Worm (Caenorhabditis elegans) whole organism, L4 larva: Measurements from ENCODE around the gene ubq-2.

Experiments used
- ceh-28 ChIP-seq: fragments of 150-350 bp; optimal IDR thresholded peaks from 2 replicates; lab custom pipeline; 2014; ENCODE audit warnings: missing biosample characterization, missing genetic modification reagents, missing genetic modification characterization
- dve-1 ChIP-seq: sonication (generic microtip); optimal IDR thresholded peaks from 2 replicates; lab custom pipeline; 2017; ENCODE audit warnings: antibody characterized with exemption, mild to moderate bottlenecking, missing genetic modification characterization, missing compliant biosample characterization; ENCODE audit not compliant: insufficient read depth
- gei-8 ChIP-seq: fragments of 200-800 bp; sonication (Bioruptor generic); optimal IDR thresholded peaks from 2 replicates; lab custom pipeline; 2018; ENCODE audit warnings: mild to moderate bottlenecking, missing genetic modification characterization, missing compliant biosample characterization
- hlh-11 ChIP-seq: fragments of 200-800 bp; sonication (Bioruptor generic); optimal IDR thresholded peaks from 2 replicates; lab custom pipeline; 2018; ENCODE audit warnings: mild to moderate bottlenecking, missing genetic modification characterization, missing compliant biosample characterization
- jun-1 ChIP-seq: fragments of 150-350 bp; optimal IDR thresholded peaks from 2 replicates; lab custom pipeline; 2014; ENCODE audit warnings: missing biosample characterization, missing genetic modification reagents, missing genetic modification characterization
- lin-15B ChIP-seq: fragments of 150-350 bp; sonication (generic microtip); optimal IDR thresholded peaks from 3 replicates; lab custom pipeline; 2014; ENCODE audit warnings: missing biosample characterization, missing genetic modification characterization
- lin-39 ChIP-seq: fragments of 150-350 bp; optimal IDR thresholded peaks from 2 replicates; lab custom pipeline; 2014; ENCODE audit warnings: missing biosample characterization, missing genetic modification reagents, missing genetic modification characterization
- mxl-2 ChIP-seq: fragments of 200-800 bp; sonication (Bioruptor generic); conservative IDR thresholded peaks from 2 replicates; pipeline ENCODE4 v1.3.6; 2022; ENCODE audit warnings: missing genetic modification reagents, missing genetic modification characterization, missing compliant biosample characterization
- nhr-10 ChIP-seq: fragments of 150-350 bp; optimal IDR thresholded peaks from 2 replicates; lab custom pipeline; 2014; ENCODE audit warnings: missing biosample characterization, missing genetic modification characterization
- nhr-237 ChIP-seq: sonication (generic microtip); optimal IDR thresholded peaks from 2 replicates; lab custom pipeline; 2017; ENCODE audit warnings: missing biosample characterization, missing genetic modification characterization
- unc-62 ChIP-seq, 3 experiments: fragments of 150-350 bp in 1 of 3; sonication (generic microtip); optimal IDR thresholded peaks in 2 of 3; peaks in 1 of 3; 1 replicate in 1 of 3; 2 replicates in 2 of 3; lab custom pipeline; 2014 to 2017; ENCODE audit warnings: missing biosample characterization in 3 of 3, missing genetic modification characterization in 3 of 3, missing genetic modification reagents in 3 of 3, missing genotype in 1 of 3
- zip-11 ChIP-seq: fragments of 200-800 bp; sonication (Bioruptor generic); IDR thresholded peaks from 2 replicates; pipeline ENCODE4 v1.3.6; 2022; ENCODE audit warnings: missing genetic modification characterization, missing compliant biosample characterization

DNA sequence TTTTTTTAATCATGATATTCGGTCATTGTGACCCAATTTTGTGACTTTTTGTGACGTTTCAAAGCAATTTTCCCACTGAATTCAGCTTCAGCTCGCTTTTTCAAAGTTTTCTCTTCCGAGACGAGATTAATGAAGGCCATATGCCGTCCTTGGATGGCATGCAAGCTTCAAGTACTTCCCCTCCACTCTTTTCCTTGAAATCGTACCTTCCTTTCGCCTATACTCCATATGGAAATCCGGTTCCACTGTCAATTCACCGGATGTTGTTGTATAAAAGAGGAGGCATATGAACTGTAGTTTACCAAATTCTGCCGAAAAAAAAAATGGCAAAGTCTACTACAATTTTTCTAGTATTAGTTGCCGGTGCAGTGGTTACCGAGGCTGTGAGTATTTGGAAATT lies 2.4 kb upstream of the ubq-2 start, which contains the start of gene ZK1010.4:
- no peak for TF ChIP-seq unc-62 (GFP tag; optimal IDR thresholded peaks at IDR 0.05 in 1 of 2; lab: Kevin White, UChicago)
- TF ChIP-seq unc-62 (tag; optimal IDR thresholded peaks at IDR 0.05; lab: Kevin White, UChicago) = no peak
- TF ChIP-seq gei-8 (GFP tag; lab: Kevin White, UChicago) = no peak
- no peak for TF ChIP-seq ceh-28
- TF ChIP-seq lin-39 (tag; lab: Kevin White, UChicago) = no peak
- no peak for TF ChIP-seq nhr-237
- TF ChIP-seq lin-15B (tag; lab: Kevin White, UChicago) = no peak
- TF ChIP-seq mxl-2 (GFP tag; lab: Robert Waterston, UW) = no peak
- no peak for TF ChIP-seq jun-1 (tag; lab: Kevin White, UChicago)
- no peak for TF ChIP-seq zip-11
- no peak for TF ChIP-seq hlh-11
- no peak for TF ChIP-seq dve-1 (tag; lab: Kevin White, UChicago)
- no peak for TF ChIP-seq nhr-10 (tag; lab: Kevin White, UChicago)
